Fruit fly (Drosophila melanogaster) whole organism, embryonic: Measurements from ENCODE around the gene VhaM9.7-d.
A peak's percentile ranks its signal among the peaks of the same experiment; 100 is the strongest.

ENCODE experiments used
- ATbp ChIP-seq: fragments of 200-800 bp; sonication (Bioruptor generic); optimal IDR thresholded peaks from 2 replicates; lab custom pipeline; 2017; ENCODE audit warnings: missing biosample characterization, mild to moderate bottlenecking, missing genetic modification characterization, missing genetic modification reagents
- Bteb2 ChIP-seq: fragments of 200-800 bp; sonication (Bioruptor generic); optimal IDR thresholded peaks from 2 replicates; lab custom pipeline; 2016; ENCODE audit warnings: missing biosample characterization, missing genetic modification characterization
- CG10366 ChIP-seq: fragments of 200-800 bp; sonication (Bioruptor generic); IDR thresholded peaks from 2 replicates; pipeline ENCODE4 v1.3.6; 2022; ENCODE audit warnings: missing biosample characterization, missing genetic modification characterization
- CG11093 ChIP-seq: fragments of 200-800 bp; sonication (Bioruptor generic); IDR thresholded peaks from 3 replicates; pipeline ENCODE4 v1.3.6; 2022; ENCODE audit warnings: missing biosample characterization, missing genetic modification characterization
- CG13296 ChIP-seq: fragments of 200-800 bp; sonication (Bioruptor generic); optimal IDR thresholded peaks from 3 replicates; lab custom pipeline; 2018; ENCODE audit warnings: missing biosample characterization, mild to moderate bottlenecking, missing genetic modification characterization
- CG13894 ChIP-seq: fragments of 200-800 bp; sonication (Bioruptor generic); optimal IDR thresholded peaks from 3 replicates; lab custom pipeline; 2018; ENCODE audit warnings: missing biosample characterization, mild to moderate bottlenecking, missing genetic modification characterization, moderate library complexity
- CG14441 ChIP-seq: fragments of 200-800 bp; sonication (Bioruptor generic); IDR thresholded peaks from 2 replicates; pipeline ENCODE4 v1.3.6; 2022; ENCODE audit warnings: missing biosample characterization, missing genetic modification characterization
- CG14667 ChIP-seq: fragments of 200-800 bp; sonication (Bioruptor generic); IDR thresholded peaks from 2 replicates; pipeline ENCODE4 v1.3.6; 2022; ENCODE audit warnings: missing biosample characterization, missing genetic modification characterization
- CG15479 ChIP-seq: fragments of 200-800 bp; sonication (Bioruptor generic); optimal IDR thresholded peaks from 3 replicates; lab custom pipeline; 2019; ENCODE audit warnings: missing biosample characterization, mild to moderate bottlenecking, missing genetic modification characterization, moderate library complexity
- CG15514 ChIP-seq: fragments of 200-800 bp; sonication (Bioruptor generic); optimal IDR thresholded peaks from 3 replicates; lab custom pipeline; 2017; ENCODE audit warnings: missing biosample characterization, missing genetic modification characterization, mild to moderate bottlenecking, moderate library complexity, missing genetic modification reagents
- CG2199 ChIP-seq: fragments of 200-800 bp; sonication (Bioruptor generic); IDR thresholded peaks from 3 replicates; pipeline ENCODE4 v1.3.6; 2022; ENCODE audit warnings: missing biosample characterization, missing genetic modification characterization
- CG2712 ChIP-seq: fragments of 200-800 bp; optimal IDR thresholded peaks from 3 replicates; lab custom pipeline; 2019; ENCODE audit warnings: missing biosample characterization, mild to moderate bottlenecking, missing genetic modification characterization, moderate library complexity
- CG2889 ChIP-seq: fragments of 200-800 bp; sonication (Bioruptor generic); IDR thresholded peaks from 3 replicates; pipeline ENCODE4 v1.3.6; 2022; ENCODE audit warnings: missing biosample characterization, missing genetic modification characterization
- CG33213 ChIP-seq: fragments of 200-800 bp; sonication (Bioruptor generic); optimal IDR thresholded peaks from 3 replicates; lab custom pipeline; 2016; ENCODE audit warnings: missing biosample characterization, missing genetic modification characterization
- CG33557 ChIP-seq: fragments of 200-800 bp; sonication (Bioruptor generic); optimal IDR thresholded peaks from 2 replicates; lab custom pipeline; 2019; ENCODE audit warnings: missing biosample characterization, mild to moderate bottlenecking, missing genetic modification characterization, moderate library complexity
- CG34422 ChIP-seq: fragments of 200-800 bp; sonication (Bioruptor generic); IDR thresholded peaks from 3 replicates; pipeline ENCODE4 v1.3.6; 2022; ENCODE audit warnings: missing biosample characterization, missing genetic modification characterization
- CG4424 ChIP-seq: fragments of 200-800 bp; sonication (Bioruptor generic); optimal IDR thresholded peaks from 3 replicates; lab custom pipeline; 2016; ENCODE audit warnings: missing biosample characterization, missing genetic modification characterization
- CG4854 ChIP-seq: fragments of 200-800 bp; sonication (Bioruptor generic); optimal IDR thresholded peaks from 2 replicates; lab custom pipeline; 2016; ENCODE audit warnings: missing biosample characterization, missing genetic modification characterization, inconsistent platforms
- CG5245 ChIP-seq: fragments of 200-800 bp; sonication (Bioruptor generic); optimal IDR thresholded peaks from 3 replicates; lab custom pipeline; 2016; ENCODE audit warnings: missing biosample characterization, missing genetic modification characterization
- CG6175 ChIP-seq: fragments of 200-800 bp; sonication (Bioruptor generic); IDR thresholded peaks from 3 replicates; pipeline ENCODE4 v1.3.6; 2022; ENCODE audit warnings: missing biosample characterization, missing genetic modification characterization
- CG6689 ChIP-seq: fragments of 200-800 bp; sonication (Bioruptor generic); IDR thresholded peaks from 2 replicates; pipeline ENCODE4 v1.3.6; 2022; ENCODE audit warnings: missing biosample characterization, missing genetic modification characterization
- CG7357 ChIP-seq: fragments of 200-800 bp; sonication (Bioruptor generic); IDR thresholded peaks from 3 replicates; pipeline ENCODE4 v1.3.6; 2022; ENCODE audit warnings: missing biosample characterization, missing genetic modification characterization
- CG8281 ChIP-seq: fragments of 200-800 bp; sonication (Bioruptor generic); optimal IDR thresholded peaks from 2 replicates; lab custom pipeline; 2018; ENCODE audit warnings: missing biosample characterization, mild to moderate bottlenecking, missing genetic modification characterization, moderate library complexity
- CG8290 ChIP-seq, 3 experiments: fragments of 200-800 bp; sonication (Bioruptor generic); optimal IDR thresholded peaks; 2 replicates each; lab custom pipeline; 2016 to 2019; ENCODE audit warnings: missing biosample characterization in 3 of 3, missing genetic modification characterization in 3 of 3, mild to moderate bottlenecking in 2 of 3, moderate library complexity in 1 of 3
- CG9932 ChIP-seq: fragments of 200-800 bp; sonication (Bioruptor generic); IDR thresholded peaks from 2 replicates; pipeline ENCODE4 v1.3.6; 2022; ENCODE audit warnings: missing biosample characterization, missing genetic modification characterization
- Dip2 ChIP-seq: fragments of 200-800 bp; sonication (Bioruptor generic); IDR thresholded peaks from 2 replicates; pipeline ENCODE4 v1.3.6; 2022; ENCODE audit warnings: missing biosample characterization, missing genetic modification characterization
- E2f2 ChIP-seq: fragments of 200-800 bp; sonication (Bioruptor generic); IDR thresholded peaks from 2 replicates; pipeline ENCODE4 v1.3.6; 2022; ENCODE audit warnings: missing biosample characterization, missing genetic modification characterization
- Eip74EF ChIP-seq, 2 experiments: fragments of 200-800 bp in 1 of 2; fragments of >200 bp in 1 of 2; sonication (Bioruptor generic) in 1 of 2; optimal IDR thresholded peaks; 2 replicates each; lab custom pipeline; 2017 to 2019; ENCODE audit warnings: missing biosample characterization in 2 of 2, missing genetic modification characterization in 2 of 2, mild to moderate bottlenecking in 1 of 2, moderate library complexity in 1 of 2
- HLHmδ ChIP-seq: fragments of 200-800 bp; sonication (Bioruptor generic); optimal IDR thresholded peaks from 2 replicates; lab custom pipeline; 2018; ENCODE audit warnings: missing biosample characterization, mild to moderate bottlenecking, missing genetic modification characterization, moderate library complexity
- HmgZ ChIP-seq: fragments of 200-800 bp; sonication (Bioruptor generic); optimal IDR thresholded peaks from 2 replicates; lab custom pipeline; 2018; ENCODE audit warnings: missing biosample characterization, mild to moderate bottlenecking, missing genetic modification characterization
- Hr51 ChIP-seq, 2 experiments: fragments of 200-800 bp; sonication (Bioruptor generic); optimal IDR thresholded peaks; 2 replicates in 1 of 2; 3 replicates in 1 of 2; lab custom pipeline; 2016 to 2018; ENCODE audit warnings: missing biosample characterization in 2 of 2, missing genetic modification characterization in 2 of 2, mild to moderate bottlenecking in 1 of 2, moderate library complexity in 1 of 2
- MTF-1 ChIP-seq: fragments of 200-800 bp; sonication (Bioruptor generic); optimal IDR thresholded peaks from 2 replicates; lab custom pipeline; 2018; ENCODE audit warnings: missing biosample characterization, mild to moderate bottlenecking, missing genetic modification characterization, borderline replicate concordance
- NK7.1 ChIP-seq: fragments of 200-800 bp; sonication (Bioruptor generic); optimal IDR thresholded peaks from 3 replicates; lab custom pipeline; 2016; ENCODE audit warnings: missing biosample characterization, missing genetic modification characterization
- NfI ChIP-seq: fragments of 200-800 bp; sonication (Bioruptor generic); optimal IDR thresholded peaks from 3 replicates; lab custom pipeline; 2018; ENCODE audit warnings: missing biosample characterization, mild to moderate bottlenecking, missing genetic modification characterization, moderate library complexity
- Stat92E ChIP-seq, 3 experiments: fragments of >200 bp in 2 of 3; fragments of 200-800 bp in 1 of 3; sonication (Bioruptor generic) in 1 of 3; optimal IDR thresholded peaks; 2 replicates each; lab custom pipeline; 2017 to 2019; ENCODE audit warnings: missing biosample characterization in 3 of 3, missing genetic modification characterization in 3 of 3, mild to moderate bottlenecking in 1 of 3, moderate library complexity in 1 of 3
- TFAM ChIP-seq: fragments of 200-800 bp; sonication (Bioruptor generic); optimal IDR thresholded peaks from 2 replicates; lab custom pipeline; 2017; ENCODE audit warnings: missing biosample characterization, missing genetic modification characterization, inconsistent platforms
- Xbp1 ChIP-seq: fragments of 200-800 bp; sonication (Bioruptor generic); optimal IDR thresholded peaks from 3 replicates; lab custom pipeline; 2016; ENCODE audit warnings: missing biosample characterization, mild to moderate bottlenecking, missing genetic modification characterization
- amos ChIP-seq: fragments of 200-800 bp; sonication (Bioruptor generic); IDR thresholded peaks from 2 replicates; pipeline ENCODE4 v1.3.6; 2022; ENCODE audit warnings: missing biosample characterization, missing genetic modification characterization; ENCODE audit not compliant: partially characterized antibody
- crol ChIP-seq: fragments of 200-800 bp; sonication (Bioruptor generic); IDR thresholded peaks from 2 replicates; pipeline ENCODE4 v1.3.6; 2022; ENCODE audit warnings: missing biosample characterization, missing genetic modification characterization
- esg ChIP-seq: fragments of 200-800 bp; sonication (Bioruptor generic); conservative IDR thresholded peaks from 2 replicates; pipeline ENCODE4 v1.3.6; 2022; ENCODE audit warnings: missing biosample characterization, missing genetic modification characterization
- ftz-f1 ChIP-seq: fragments of 200-800 bp; sonication (Bioruptor generic); optimal IDR thresholded peaks from 2 replicates; lab custom pipeline; 2016; ENCODE audit warnings: missing biosample characterization, missing genetic modification characterization
- grn ChIP-seq: fragments of 200-800 bp; sonication (Bioruptor generic); optimal IDR thresholded peaks from 3 replicates; lab custom pipeline; 2017; ENCODE audit warnings: missing biosample characterization, missing genetic modification characterization
- jigr1 ChIP-seq: fragments of 200-800 bp; sonication (Bioruptor generic); IDR thresholded peaks from 3 replicates; pipeline ENCODE4 v1.3.6; 2022; ENCODE audit warnings: missing biosample characterization, missing genetic modification characterization
- nau ChIP-seq: fragments of 200-800 bp; sonication (Bioruptor generic); optimal IDR thresholded peaks from 3 replicates; lab custom pipeline; 2017; ENCODE audit warnings: missing biosample characterization, mild to moderate bottlenecking, missing genetic modification characterization, missing genetic modification reagents
- pzg ChIP-seq: fragments of 200-800 bp; sonication (Bioruptor generic); optimal IDR thresholded peaks from 3 replicates; lab custom pipeline; 2018; ENCODE audit warnings: missing biosample characterization, mild to moderate bottlenecking, missing genetic modification characterization, moderate library complexity
- schlank ChIP-seq: fragments of 200-800 bp; sonication (Bioruptor generic); optimal IDR thresholded peaks from 2 replicates; lab custom pipeline; 2018; ENCODE audit warnings: missing biosample characterization, mild to moderate bottlenecking, missing genetic modification characterization
- sd ChIP-seq: fragments of 200-800 bp; sonication (Bioruptor generic); optimal IDR thresholded peaks from 3 replicates; lab custom pipeline; 2018; ENCODE audit warnings: missing biosample characterization, mild to moderate bottlenecking, missing genetic modification characterization, moderate library complexity
- stc ChIP-seq: fragments of 200-800 bp; sonication (Bioruptor generic); IDR thresholded peaks from 2 replicates; pipeline ENCODE4 v1.3.6; 2022; ENCODE audit warnings: missing biosample characterization, missing genetic modification characterization
- wor ChIP-seq: fragments of 200-800 bp; sonication (Bioruptor generic); IDR thresholded peaks from 2 replicates; pipeline ENCODE4 v1.3.6; 2022; ENCODE audit warnings: missing biosample characterization, missing genetic modification characterization
- zf30C ChIP-seq: fragments of 200-800 bp; sonication (Bioruptor generic); optimal IDR thresholded peaks from 3 replicates; lab custom pipeline; 2018; ENCODE audit warnings: missing biosample characterization, mild to moderate bottlenecking, missing genetic modification characterization
- zfh2 ChIP-seq: fragments of 200-800 bp; sonication (Bioruptor generic); optimal IDR thresholded peaks from 2 replicates; lab custom pipeline; 2016; ENCODE audit warnings: missing biosample characterization, missing genetic modification characterization

Gene VhaM9.7-d

dm6 chr3R:16991781-16992180 lies 16.8 kb downstream of the VhaM9.7-d start, which contains the start of gene EMC2B (continued):
- no peak for TF ChIP-seq wor (GFP tag; lab: Robert Waterston, UW)
- no peak for TF ChIP-seq crol
- TF ChIP-seq CG5245 (GFP tag; lab: Kevin White, UChicago) = no peak
- TF ChIP-seq ftz-f1 = no peak
- TF ChIP-seq Bteb2 (GFP tag; lab: Kevin White, UChicago) = peak; percentile 10
- TF ChIP-seq zf30C (GFP tag; lab: Kevin White, UChicago) = no peak
- TF ChIP-seq Hr51 (GFP tag; optimal IDR thresholded peaks at IDR 0.05; lab: Kevin White, UChicago) = peak in 1 of 2 experiments; percentile 16
- peak; percentile 26 for TF ChIP-seq CG15514 (GFP tag; lab: Kevin White, UChicago)
- no peak for TF ChIP-seq CG33557 (GFP tag; lab: Kevin White, UChicago)
- no peak for TF ChIP-seq E2f2
- peak; percentile 38 for TF ChIP-seq Xbp1 (GFP tag; lab: Kevin White, UChicago)
- TF ChIP-seq CG11093 = no peak
- TF ChIP-seq nau (GFP tag; lab: Kevin White, UChicago) = no peak
- TF ChIP-seq zfh2 = peak; percentile 76
- TF ChIP-seq amos (GFP tag; lab: Robert Waterston, UW) = no peak
- TF ChIP-seq CG2712 (tag; lab: Kevin White, UChicago) = peak; percentile 38
- no peak for TF ChIP-seq jigr1 (GFP tag; lab: Robert Waterston, UW)
- TF ChIP-seq Stat92E (GFP tag; optimal IDR thresholded peaks at IDR 0.05; lab: Kevin White, UChicago) = no peak
- peak; percentile 44 for TF ChIP-seq CG33213 (GFP tag; lab: Kevin White, UChicago)
- TF ChIP-seq CG8290 (GFP tag; optimal IDR thresholded peaks at IDR 0.05; lab: Kevin White, UChicago) = peak; percentile 27
- TF ChIP-seq CG8290 (tag; optimal IDR thresholded peaks at IDR 0.05; lab: Kevin White, UChicago) = peak in 1 of 2 experiments; percentile 67
- TF ChIP-seq CG4854 = no peak
- no peak for TF ChIP-seq HLHmδ (GFP tag; lab: Kevin White, UChicago)
- no peak for TF ChIP-seq CG2199 (GFP tag; lab: Robert Waterston, UW)
- TF ChIP-seq CG2889 (GFP tag; lab: Robert Waterston, UW) = no peak
- peak; percentile 5 for TF ChIP-seq CG4424
- no peak for TF ChIP-seq CG14441 (GFP tag; lab: Robert Waterston, UW)
- no peak for TF ChIP-seq CG9932
- no peak for TF ChIP-seq stc (GFP tag; lab: Robert Waterston, UW)
- TF ChIP-seq CG10366 (GFP tag; lab: Robert Waterston, UW) = no peak
- TF ChIP-seq CG34422 (GFP tag; lab: Robert Waterston, UW) = no peak
- TF ChIP-seq pzg (GFP tag; lab: Kevin White, UChicago) = peak; percentile 71
- TF ChIP-seq CG13894 (tag; lab: Kevin White, UChicago) = no peak
- no peak for TF ChIP-seq grn (GFP tag; lab: Kevin White, UChicago)
- no peak for TF ChIP-seq Eip74EF (GFP tag; optimal IDR thresholded peaks at IDR 0.05; lab: Kevin White, UChicago)
- TF ChIP-seq CG7357 = no peak
- TF ChIP-seq MTF-1 = no peak
- no peak for TF ChIP-seq CG15479 (GFP tag; lab: Kevin White, UChicago)
- TF ChIP-seq schlank (tag; lab: Kevin White, UChicago) = no peak
- TF ChIP-seq NfI = peak; percentile 36
- peak; percentile 52 for TF ChIP-seq HmgZ
- TF ChIP-seq TFAM (GFP tag; lab: Kevin White, UChicago) = no peak
- TF ChIP-seq sd (tag; lab: Kevin White, UChicago) = no peak
- no peak for TF ChIP-seq CG6689 (GFP tag; lab: Robert Waterston, UW)
- TF ChIP-seq CG14667 (GFP tag; lab: Robert Waterston, UW) = no peak
- TF ChIP-seq CG6175 = no peak
- TF ChIP-seq Dip2 (GFP tag; lab: Robert Waterston, UW) = no peak
- TF ChIP-seq CG8281 (tag; lab: Kevin White, UChicago) = no peak
- TF ChIP-seq esg (GFP tag; lab: Robert Waterston, UW) = no peak
- peak; percentile 42 for TF ChIP-seq NK7.1 (GFP tag; lab: Kevin White, UChicago)
- TF ChIP-seq ATbp (GFP tag; lab: Kevin White, UChicago) = no peak
- no peak for TF ChIP-seq CG13296
